Worm (Caenorhabditis elegans) whole organism, L2 larva: Measurements from ENCODE around the gene mthf-1.
A peak's percentile ranks its signal among the peaks of the same experiment; 100 is the strongest.

Experiments
- R02D3.7 ChIP-seq: fragments of 150-350 bp; optimal IDR thresholded peaks from 2 replicates; lab custom pipeline; 2014; ENCODE audit warnings: missing biosample characterization, missing genetic modification characterization
- ceh-82 ChIP-seq: fragments of 150-350 bp; optimal IDR thresholded peaks from 2 replicates; lab custom pipeline; 2014; ENCODE audit warnings: missing biosample characterization, missing genetic modification characterization
- dmd-4 ChIP-seq: sonication (generic microtip); optimal IDR thresholded peaks from 2 replicates; lab custom pipeline; 2017; ENCODE audit warnings: missing biosample characterization, missing genetic modification characterization
- elt-3 ChIP-seq: sonication (generic microtip); optimal IDR thresholded peaks from 2 replicates; lab custom pipeline; 2017; ENCODE audit warnings: missing biosample characterization, missing genetic modification characterization
- gmeb-1 ChIP-seq: fragments of 150-350 bp; optimal IDR thresholded peaks from 2 replicates; lab custom pipeline; 2014; ENCODE audit warnings: missing biosample characterization, missing genetic modification characterization
- lin-39 ChIP-seq: fragments of 150-350 bp; optimal IDR thresholded peaks from 2 replicates; lab custom pipeline; 2014; ENCODE audit warnings: missing biosample characterization, missing genetic modification reagents, missing genetic modification characterization
- nhr-25 ChIP-seq: fragments of 150-350 bp; sonication (generic microtip); optimal IDR thresholded peaks from 3 replicates; lab custom pipeline; 2014; ENCODE audit warnings: missing biosample characterization, missing genetic modification characterization
- snpc-4 ChIP-seq: fragments of 150-350 bp; optimal IDR thresholded peaks from 2 replicates; lab custom pipeline; 2014; ENCODE audit warnings: missing biosample characterization, missing genetic modification characterization
- unc-62 ChIP-seq: fragments of 150-350 bp; optimal IDR thresholded peaks from 2 replicates; lab custom pipeline; 2014; ENCODE audit warnings: missing biosample characterization, missing genetic modification reagents, missing genetic modification characterization

DNA sequence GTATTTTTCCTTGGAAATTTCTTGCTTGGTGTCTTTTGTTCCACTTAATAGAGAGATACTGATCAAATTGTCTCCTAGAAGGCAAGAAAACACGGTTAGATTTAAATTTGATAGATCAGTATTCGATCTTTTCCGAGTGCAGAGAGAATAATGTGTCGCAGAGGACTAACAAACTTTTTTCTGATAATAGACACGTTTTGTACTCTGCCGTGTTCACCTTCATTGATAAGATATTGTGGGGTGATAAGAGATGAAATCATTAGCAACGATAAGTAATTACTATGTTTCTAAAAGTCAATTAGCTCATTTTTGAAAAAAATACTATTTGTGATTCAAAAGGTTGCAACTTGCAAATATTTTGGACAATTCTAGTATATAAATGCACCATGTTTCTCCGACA lies 908 bp downstream of the mthf-1 start:
- no peak for TF ChIP-seq lin-39 (tag; lab: Kevin White, UChicago)
- no peak for TF ChIP-seq ceh-82
- TF ChIP-seq gmeb-1 (tag; lab: Kevin White, UChicago) = peak; percentile 12
- no peak for TF ChIP-seq elt-3 (tag; lab: Kevin White, UChicago)
- TF ChIP-seq unc-62 (GFP tag; lab: Kevin White, UChicago) = no peak
- TF ChIP-seq dmd-4 (tag; lab: Kevin White, UChicago) = no peak
- TF ChIP-seq snpc-4 = no peak
- no peak for TF ChIP-seq nhr-25
- no peak for TF ChIP-seq R02D3.7
